Fruit fly (Drosophila melanogaster): ENCODE measurements around the gene tzn.

Gene tzn

DNA sequence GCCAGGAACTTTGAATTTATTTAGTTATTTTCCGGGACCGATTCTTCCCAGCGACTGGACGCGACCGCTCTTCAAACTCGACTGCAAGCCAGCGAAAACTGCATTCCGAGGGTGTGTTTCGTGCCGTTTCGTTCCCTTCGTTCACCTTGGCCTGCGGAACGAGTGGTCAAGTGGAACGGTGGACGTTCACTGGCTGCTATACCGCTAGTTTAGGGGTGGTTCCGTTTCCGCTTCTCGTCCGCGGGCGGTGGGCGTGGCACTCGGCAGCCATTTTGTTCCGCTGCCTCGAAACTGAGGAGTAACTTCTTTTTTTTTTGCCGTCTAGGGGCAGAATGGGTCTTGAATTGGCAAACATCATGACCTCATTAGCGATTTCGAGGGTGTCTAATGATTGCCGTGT is 5.8 kb upstream of the tzn start, which contains the start of gene Six4 (continued):
- TF ChIP-seq CG1603 (tag; optimal IDR thresholded peaks at IDR 0.05) (peak; percentile 5), so (GFP tag; IDR thresholded peaks at IDR 0.05) (peak; percentile 64; the same call in 1 of the 3 replicates), her (GFP tag; optimal IDR thresholded peaks at IDR 0.05) (no peak), CG17829 (tag; optimal IDR thresholded peaks at IDR 0.05) (peak; percentile 41), onecut (GFP tag; IDR thresholded peaks at IDR 0.05) (0 out of 2 replicates have a peak, but pooled peaks have one; percentile 20)

DNA sequence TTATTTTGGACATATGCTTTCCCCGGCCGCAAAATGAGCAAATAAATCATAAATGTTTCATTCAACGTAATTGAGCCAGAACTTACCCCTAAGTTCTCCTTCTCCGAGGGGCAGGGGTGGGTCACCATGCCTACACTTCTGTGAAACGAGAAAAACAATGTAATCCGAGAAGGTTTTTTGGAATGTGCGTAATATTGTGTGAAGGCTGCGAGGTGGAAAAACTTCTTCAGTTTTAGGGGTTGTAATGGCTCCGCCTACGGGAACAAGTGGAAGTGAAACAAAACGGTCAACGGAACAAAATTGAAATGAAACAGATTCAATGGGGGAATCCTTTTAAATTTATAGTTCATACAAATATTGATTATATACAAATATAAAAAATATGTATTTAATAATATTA is 1.7 kb upstream of the tzn start:
- TF ChIP-seq CG3995 (GFP tag; optimal IDR thresholded peaks at IDR 0.05) (no peak), CG10959 (GFP tag; IDR thresholded peaks at IDR 0.05) (no peak), CG18619 (GFP tag; optimal IDR thresholded peaks at IDR 0.05) (no peak), CG5180 (GFP tag; optimal IDR thresholded peaks at IDR 0.05) (no peak), sqz (GFP tag; optimal IDR thresholded peaks at IDR 0.05) (no peak), CG11398 (GFP tag; optimal IDR thresholded peaks at IDR 0.05) (no peak), nerfin-1 (tag; optimal IDR thresholded peaks at IDR 0.05) (peak; percentile 28), pros (GFP tag; optimal IDR thresholded peaks at IDR 0.05) (peak; percentile 70), Atf6 (GFP tag; IDR thresholded peaks at IDR 0.05) (no peak), kah (GFP tag; optimal IDR thresholded peaks at IDR 0.05) (no peak), CG11696 (GFP tag; IDR thresholded peaks at IDR 0.05) (no peak), Rx (GFP tag; IDR thresholded peaks at IDR 0.05) (no peak), CG7745 (tag; optimal IDR thresholded peaks at IDR 0.05) (no peak), Six4 (GFP tag; optimal IDR thresholded peaks at IDR 0.05) (peak; percentile 39), insv (GFP tag; optimal IDR thresholded peaks at IDR 0.05) (no peak), CG18599 (GFP tag; optimal IDR thresholded peaks at IDR 0.05) (no peak), CG10267 (tag; optimal IDR thresholded peaks at IDR 0.05) (no peak), seq (GFP tag; IDR thresholded peaks at IDR 0.05) (peak; percentile 68; the same call in 1 of the 2 replicates), row (GFP tag; IDR thresholded peaks at IDR 0.05) (no peak), zf30C (GFP tag; optimal IDR thresholded peaks at IDR 0.05) (peak; percentile 12), CG7556 (GFP tag; optimal IDR thresholded peaks at IDR 0.05) (no peak), BEAF-32 (GFP tag; optimal IDR thresholded peaks at IDR 0.05) (no peak), CG16863 (GFP tag; optimal IDR thresholded peaks at IDR 0.05) (no peak), Vsx1 (GFP tag; optimal IDR thresholded peaks at IDR 0.05) (no peak), CG2678 (tag; optimal IDR thresholded peaks at IDR 0.05) (no peak), Jarid2 (GFP tag; optimal IDR thresholded peaks at IDR 0.05) (peak; percentile 3), pfk (GFP tag; optimal IDR thresholded peaks at IDR 0.05) (peak; percentile 98), Nf-YB (GFP tag; optimal IDR thresholded peaks at IDR 0.05) (peak; percentile 86), knrl (GFP tag; IDR thresholded peaks at IDR 0.05; ENCODE audit: partially characterized antibody) (no peak), CG9609 (GFP tag; optimal IDR thresholded peaks at IDR 0.05) (no peak), bbx (GFP tag; IDR thresholded peaks at IDR 0.05; ENCODE audit: partially characterized antibody) (no peak), Nf-YC (tag; optimal IDR thresholded peaks at IDR 0.05) (peak; percentile 91), zfh2 (GFP tag; optimal IDR thresholded peaks at IDR 0.05) (no peak), kni (GFP tag; optimal IDR thresholded peaks at IDR 0.05) (no peak), CG6272 (GFP tag; IDR thresholded peaks at IDR 0.05) (no peak), bigmax (GFP tag; optimal IDR thresholded peaks at IDR 0.05) (no peak), CG33213 (GFP tag; optimal IDR thresholded peaks at IDR 0.05) (no peak), CG8281 (tag; optimal IDR thresholded peaks at IDR 0.05) (no peak), schlank (tag; optimal IDR thresholded peaks at IDR 0.05) (no peak), ash1 (GFP tag; optimal IDR thresholded peaks at IDR 0.05) (no peak), corto (GFP tag; optimal IDR thresholded peaks at IDR 0.05) (no peak), fd96Cb (tag; optimal IDR thresholded peaks at IDR 0.05) (no peak), Fer3 (tag; optimal IDR thresholded peaks at IDR 0.05) (no peak), nerfin-2 (GFP tag; IDR thresholded peaks at IDR 0.05; ENCODE audit: partially characterized antibody) (no peak)
